Fruit fly (Drosophila melanogaster): ENCODE results near the gene CG13055.

DNA sequence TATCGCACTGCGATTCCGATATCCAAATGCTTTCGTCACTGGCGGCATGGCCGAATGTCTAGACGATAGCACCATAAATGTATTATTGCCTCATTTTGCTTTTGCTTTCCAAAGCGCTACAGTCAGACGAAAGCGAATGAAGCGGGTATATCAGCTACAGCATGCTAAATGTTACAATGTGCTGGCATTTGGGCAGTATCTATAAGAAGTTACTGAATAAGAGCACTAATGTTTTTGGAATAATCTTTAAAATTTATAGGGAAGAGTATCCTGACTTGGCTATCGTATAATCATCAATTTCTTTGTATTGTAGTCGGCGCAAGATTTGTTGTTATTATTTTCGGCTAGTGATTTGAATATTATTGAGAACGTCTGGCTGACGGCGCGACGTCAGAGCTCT is 48.9 kb downstream of the CG13055 start:
- TF ChIP-seq CG34406 (GFP tag; optimal IDR thresholded peaks at IDR 0.05), result peak; percentile 45
- TF ChIP-seq CG6854 (GFP tag; optimal IDR thresholded peaks at IDR 0.05), result peak; percentile 28
- TF ChIP-seq Eip93F (GFP tag; optimal IDR thresholded peaks at IDR 0.05), result peak; percentile 64
- peak; percentile 58 for TF ChIP-seq CG8319 (GFP tag; optimal IDR thresholded peaks at IDR 0.05)
- TF ChIP-seq CG9139 (GFP tag; optimal IDR thresholded peaks at IDR 0.05), result no peak
- peak; percentile 61 for TF ChIP-seq Blimp-1 (GFP tag; optimal IDR thresholded peaks at IDR 0.05)

Data from whole organism, prepupa.